Fruit fly (Drosophila melanogaster): ENCODE measurements around the gene CG1965.

Gene CG1965

DNA sequence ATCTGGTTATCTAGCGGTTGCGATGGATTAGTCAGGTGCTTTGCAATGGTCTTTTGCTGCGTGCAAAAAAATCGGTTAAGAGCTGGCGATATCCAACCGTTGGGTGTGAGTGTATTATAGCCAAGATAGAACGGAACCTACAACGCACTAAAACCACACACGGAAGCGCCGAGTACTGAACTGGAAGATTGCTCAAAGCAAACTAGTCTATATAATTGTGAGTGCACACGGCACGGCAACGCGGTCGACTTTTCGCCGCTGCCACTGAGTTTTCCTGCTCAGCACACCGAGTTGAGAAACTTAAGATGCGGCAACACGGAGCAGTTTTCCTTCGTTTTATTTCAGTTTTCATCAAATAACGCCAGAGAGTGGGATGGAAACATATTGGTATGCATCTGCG, 49.3 kb downstream of the CG1965 start:
- TF ChIP-seq CG8478 (optimal IDR thresholded peaks at IDR 0.05) (no peak), EcR (GFP tag; optimal IDR thresholded peaks at IDR 0.05) (no peak), usp (GFP tag; optimal IDR thresholded peaks at IDR 0.05) (no peak), Dll (optimal IDR thresholded peaks at IDR 0.05) (no peak), psq (optimal IDR thresholded peaks at IDR 0.05) (no peak), pan (optimal IDR thresholded peaks at IDR 0.05) (no peak)

dm6 chr3R:7117590-7117989, 50.4 kb downstream of the CG1965 start, which contains the start of gene Mlp84B:
Gene Mlp84B (minus strand): TSS chr3R:7117732.
- no peak for TF ChIP-seq CG8478 (optimal IDR thresholded peaks at IDR 0.05)
- TF ChIP-seq psq (optimal IDR thresholded peaks at IDR 0.05), result no peak
- no peak for TF ChIP-seq Dll (optimal IDR thresholded peaks at IDR 0.05)
- no peak for TF ChIP-seq pan (optimal IDR thresholded peaks at IDR 0.05)
- TF ChIP-seq EcR (GFP tag; optimal IDR thresholded peaks at IDR 0.05), result no peak
- TF ChIP-seq usp (GFP tag; optimal IDR thresholded peaks at IDR 0.05), result no peak

Measured in whole organism.